Fruit fly (Drosophila melanogaster) whole organism, larva: ENCODE data around the gene mei-217.

Experiments used
- noc ChIP-seq: fragments of 200-800 bp; sonication (Bioruptor generic); optimal IDR thresholded peaks from 3 replicates; lab custom pipeline; 2019; ENCODE audit warnings: missing biosample characterization, mild to moderate bottlenecking, missing genetic modification characterization, moderate library complexity

Gene mei-217

DNA sequence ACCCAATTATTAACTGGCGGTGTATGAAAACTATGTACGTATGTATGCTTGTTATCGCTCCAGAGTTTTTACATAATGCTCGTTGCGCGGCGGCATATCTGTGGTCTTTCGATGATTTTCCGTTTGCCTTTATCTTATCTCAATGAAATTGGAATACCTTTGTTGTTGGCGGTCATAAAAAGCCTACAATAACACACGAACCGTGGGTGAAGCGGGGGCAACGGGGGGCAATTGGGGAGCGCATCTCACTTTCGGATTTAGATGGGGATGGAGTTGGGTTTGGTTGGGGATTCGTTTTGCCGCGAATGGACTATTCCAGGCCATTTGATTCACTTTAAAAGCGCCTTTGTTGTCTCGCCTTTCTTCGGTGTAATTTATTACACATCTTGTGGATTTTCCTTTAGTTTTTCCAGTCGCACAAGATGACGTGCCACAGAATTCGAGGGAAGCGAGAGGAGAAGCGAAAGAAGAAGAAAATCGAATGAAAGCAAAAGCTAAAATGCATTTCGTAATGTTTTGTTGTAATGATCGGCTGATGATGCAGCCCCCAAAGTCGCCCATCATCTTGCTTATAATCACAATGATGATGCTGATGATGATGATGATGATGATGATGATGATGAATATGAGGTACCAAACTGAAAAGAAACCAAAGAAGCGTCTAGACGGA lies 20.2 kb downstream of the mei-217 start:
- no peak for TF ChIP-seq noc (tag; lab: Kevin White, UChicago)

DNA sequence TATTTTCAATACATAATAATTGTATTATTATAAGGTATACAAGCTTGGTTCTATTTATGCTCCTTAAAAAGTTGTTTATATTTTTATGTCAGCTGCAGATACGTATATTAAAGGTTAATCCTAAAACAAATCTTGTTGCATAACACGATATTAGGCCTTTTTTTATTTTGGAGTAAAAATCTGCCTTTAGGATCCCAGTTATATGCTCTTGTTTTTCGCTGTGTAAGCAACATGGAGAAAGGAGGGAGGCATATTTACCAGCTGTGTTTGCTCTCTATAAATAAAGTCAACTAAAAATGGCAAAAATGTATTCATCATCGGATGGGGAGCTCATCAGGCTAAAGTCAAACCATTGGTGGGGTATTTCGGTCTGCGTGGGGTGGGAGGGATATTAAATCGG lies 21.2 kb downstream of the mei-217 start:
- peak; percentile 45 for TF ChIP-seq noc (tag; lab: Kevin White, UChicago)

DNA sequence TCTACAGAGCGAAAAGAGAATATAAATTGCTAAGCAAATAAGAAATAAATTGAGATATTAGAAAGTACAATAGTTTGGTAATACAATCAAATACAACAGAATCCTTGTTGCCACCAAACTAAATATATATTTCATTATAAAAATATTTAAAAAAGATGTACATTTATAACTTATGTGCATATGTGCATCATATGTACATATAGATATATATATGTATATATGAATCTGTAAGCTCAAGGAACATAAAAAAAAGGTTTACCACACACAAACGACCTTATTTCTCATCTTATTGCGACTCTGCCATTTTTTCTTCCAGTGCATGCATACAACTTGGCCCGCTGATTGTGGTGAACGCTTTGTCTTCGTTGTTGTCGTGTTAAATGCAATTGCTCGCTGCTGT lies 29.5 kb downstream of the mei-217 start:
- no peak for TF ChIP-seq noc (tag; lab: Kevin White, UChicago)

- no peak for TF ChIP-seq noc (tag; lab: Kevin White, UChicago)
These were observed 30.5 kb downstream of the mei-217 start for dm6 chrX:17111958-17112953.

DNA sequence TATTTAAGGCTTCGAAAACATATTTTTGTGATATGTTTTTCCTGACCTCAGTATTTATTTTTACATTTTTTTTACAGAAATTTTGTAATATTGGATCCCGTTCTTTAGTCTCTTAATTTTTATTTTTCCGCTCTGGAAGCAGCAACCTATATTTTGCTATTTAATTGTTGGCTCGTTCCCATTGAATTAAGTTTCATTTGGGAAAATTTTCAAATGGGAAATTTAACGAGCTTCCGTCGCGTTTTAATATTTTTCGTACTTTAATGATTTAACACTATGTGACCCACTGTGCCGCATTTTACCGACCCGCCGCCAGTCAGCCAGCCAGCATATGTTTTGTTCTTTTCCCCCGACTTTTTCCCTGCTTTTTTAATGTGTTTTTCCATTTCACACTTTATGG lies 31.5 kb downstream of the mei-217 start:
- no peak for TF ChIP-seq noc (tag; lab: Kevin White, UChicago)

- no peak for TF ChIP-seq noc (tag; lab: Kevin White, UChicago)
These were observed 32.1 kb downstream of the mei-217 start for dm6 chrX:17110556-17111177.

dm6 chrX:17109673-17110072 lies 33.1 kb downstream of the mei-217 start:
- peak; percentile 22 for TF ChIP-seq noc (tag; lab: Kevin White, UChicago)

DNA sequence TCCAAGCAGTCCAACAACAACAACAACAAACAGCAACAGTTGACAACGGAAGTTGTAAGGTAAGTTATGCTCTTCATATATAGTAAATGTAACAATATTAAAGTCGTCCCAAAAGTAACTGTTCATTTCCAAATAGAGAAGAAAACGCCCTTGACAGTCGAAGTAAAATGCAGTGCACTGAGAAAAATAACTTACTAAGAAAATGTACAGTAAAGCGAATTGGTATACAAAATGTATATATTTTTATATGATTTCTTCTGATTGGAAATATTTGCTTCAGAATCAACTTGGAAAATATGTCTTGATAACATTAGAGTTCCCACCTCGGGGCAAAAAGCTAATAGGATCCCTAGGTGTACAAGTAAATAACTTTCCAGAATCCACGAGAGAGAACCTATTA lies 34.8 kb downstream of the mei-217 start:
- no peak for TF ChIP-seq noc (tag; lab: Kevin White, UChicago)

- no peak for TF ChIP-seq noc (tag; lab: Kevin White, UChicago)
These were observed 35.3 kb downstream of the mei-217 start, which contains the start of gene CG5004 for dm6 chrX:17107401-17107916. Gene CG5004, plus strand, starts transcription at chrX:17107582.

dm6 chrX:17106153-17106700 lies 36.6 kb downstream of the mei-217 start:
- no peak for TF ChIP-seq noc (tag; lab: Kevin White, UChicago)

DNA sequence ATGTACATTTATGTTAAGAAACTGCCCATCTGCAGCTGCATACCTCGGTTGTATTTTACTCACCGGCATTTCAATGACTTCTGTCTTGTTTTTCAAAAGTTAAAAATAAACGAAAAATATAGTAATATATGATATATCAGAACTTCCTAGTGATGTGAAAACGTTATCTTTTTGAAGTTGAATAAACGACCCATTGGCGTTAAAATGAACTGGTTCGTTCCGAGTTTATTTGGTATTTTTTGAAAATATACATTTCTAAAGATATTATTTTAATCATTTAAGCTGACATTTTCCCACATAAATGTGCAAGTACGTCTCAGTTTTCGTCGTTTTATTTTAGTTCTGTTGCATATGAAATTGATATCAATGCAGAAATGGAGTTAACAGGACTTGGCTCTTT lies 37.1 kb downstream of the mei-217 start, which contains the start of gene Arpc3B:
TSS of gene Arpc3B (minus strand) at position 146 of the 400 bp plus-strand sequence.
- no peak for TF ChIP-seq noc (tag; lab: Kevin White, UChicago)

dm6 chrX:17093900-17094446 lies 48.8 kb downstream of the mei-217 start:
- TF ChIP-seq noc (tag; lab: Kevin White, UChicago): peak; percentile 64

dm6 chrX:17093431-17093830 lies 49.4 kb downstream of the mei-217 start:
- no peak for TF ChIP-seq noc (tag; lab: Kevin White, UChicago)

- TF ChIP-seq noc (tag; lab: Kevin White, UChicago): peak; percentile 89
These were observed 51.5 kb downstream of the mei-217 start, which contains the start of the genes CG16700 and CG4991 for dm6 chrX:17091062-17091904. Gene CG16700, plus strand, starts transcription at chrX:17091854. Gene CG4991, plus strand, starts transcription at chrX:17091854.
